Fruit fly (Drosophila melanogaster) whole organism: ENCODE results near the gene Neto.

Source experiments
- CG8478 ChIP-seq: fragments of >200 bp; optimal IDR thresholded peaks from 2 replicates; lab custom pipeline; 2018; ENCODE audit warnings: inconsistent platforms
- Dll ChIP-seq: fragments of >200 bp; optimal IDR thresholded peaks from 2 replicates; lab custom pipeline; 2017
- EcR ChIP-seq, 2 experiments: fragments of >200 bp; optimal IDR thresholded peaks; 2 replicates each; lab custom pipeline; 2017; ENCODE audit warnings: missing biosample characterization in 2 of 2, missing genetic modification characterization in 2 of 2, missing genetic modification reagents in 2 of 2
- pan ChIP-seq: fragments of >200 bp; optimal IDR thresholded peaks from 2 replicates; lab custom pipeline; 2017
- psq ChIP-seq: fragments of >200 bp; optimal IDR thresholded peaks from 2 replicates; lab custom pipeline; 2017
- usp ChIP-seq: fragments of >200 bp; optimal IDR thresholded peaks from 2 replicates; lab custom pipeline; 2017; ENCODE audit warnings: missing biosample characterization, missing genetic modification characterization, mixed read lengths

Neto gene

DNA sequence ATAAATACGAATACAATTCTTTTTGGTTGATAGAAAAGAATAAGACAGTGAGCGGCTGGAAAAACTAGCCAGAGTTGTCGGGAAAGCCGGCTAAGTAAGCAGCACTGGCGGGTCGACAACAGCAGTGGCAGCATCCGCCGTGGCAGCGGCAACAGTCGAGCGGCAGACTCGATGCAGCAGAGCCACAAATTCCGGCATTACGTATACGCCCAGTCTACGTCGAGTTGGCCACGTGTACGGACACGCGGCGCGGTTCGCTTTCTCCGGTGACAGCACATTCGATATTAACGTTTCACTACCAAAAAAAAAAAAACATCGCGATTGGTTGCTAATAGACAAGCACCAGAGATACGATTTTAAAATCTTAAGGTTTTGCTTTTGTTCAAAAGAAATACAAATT is at the start of gene Neto:
Gene Neto, plus strand, starts transcription at position 209 of the 400 bp plus-strand sequence.
- TF ChIP-seq Dll (lab: Kevin White, UChicago) (no peak), CG8478 (no peak), pan (lab: Kevin White, UChicago) (no peak), usp (GFP tag; lab: Kevin White, UChicago) (no peak), EcR (GFP tag; optimal IDR thresholded peaks at IDR 0.05; lab: Kevin White, UChicago) (no peak), psq (no peak)

DNA sequence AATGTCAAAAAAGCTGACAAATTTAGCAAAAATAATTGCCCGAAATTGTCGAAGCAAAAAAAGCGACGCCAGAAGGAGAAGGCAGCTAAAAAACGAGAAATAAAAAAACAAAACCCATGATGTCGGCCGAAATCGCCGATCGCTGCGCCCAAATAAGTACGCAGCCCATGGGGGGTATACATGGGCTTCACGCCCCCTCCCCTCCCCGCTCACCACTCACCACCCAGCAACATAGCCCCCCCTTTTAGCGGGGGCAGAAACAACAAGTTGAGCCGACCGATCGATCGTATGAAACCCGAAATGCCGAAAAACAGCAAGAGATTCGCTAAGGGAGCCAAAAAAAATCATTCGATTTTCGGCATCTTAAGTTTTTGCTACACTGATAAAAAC is 49.7 kb upstream of the Neto start:
- no peak for TF ChIP-seq CG8478
- TF ChIP-seq pan (lab: Kevin White, UChicago), result no peak
- TF ChIP-seq usp (GFP tag; lab: Kevin White, UChicago), result no peak

DNA sequence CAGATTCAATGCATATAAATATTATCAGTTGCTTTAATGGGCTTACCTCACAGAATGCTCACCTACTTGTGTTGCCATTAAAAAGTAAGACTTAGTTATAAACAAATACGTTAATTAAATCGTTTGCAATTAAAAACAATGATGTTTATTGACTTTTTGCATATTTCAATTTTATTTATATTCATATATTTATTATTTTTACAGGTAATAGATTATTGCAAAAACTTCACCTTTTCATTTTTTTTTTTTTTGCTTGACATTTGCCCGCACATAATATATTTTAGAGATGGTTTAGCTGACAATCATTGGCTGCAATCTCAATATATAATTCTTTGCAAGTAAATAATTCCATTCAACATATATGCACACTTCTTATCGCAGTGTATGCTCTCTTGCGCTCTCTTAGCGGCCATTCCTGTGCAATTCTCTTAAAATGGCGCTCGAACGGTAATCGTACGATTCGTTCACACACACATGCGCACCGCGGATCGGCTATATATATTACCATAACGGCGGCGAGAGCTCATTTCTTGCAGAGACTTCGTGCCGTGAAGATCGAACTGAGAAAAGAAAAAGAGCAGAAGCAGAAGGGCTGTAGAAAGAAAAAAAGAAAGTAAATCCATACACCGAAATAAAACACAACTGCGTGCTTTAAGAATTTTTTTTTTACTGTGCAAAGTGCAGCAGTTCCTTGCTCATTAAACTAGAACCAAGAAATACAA is 49.2 kb upstream of the Neto start, which contains the start of gene Bcat:
Gene Bcat, plus strand, starts transcription at position 522 of the 722 bp plus-strand sequence.
- TF ChIP-seq Dll (lab: Kevin White, UChicago) (no peak), usp (GFP tag; lab: Kevin White, UChicago) (no peak), pan (lab: Kevin White, UChicago) (no peak), CG8478 (no peak), psq (no peak), EcR (GFP tag; optimal IDR thresholded peaks at IDR 0.05; lab: Kevin White, UChicago) (no peak)

DNA sequence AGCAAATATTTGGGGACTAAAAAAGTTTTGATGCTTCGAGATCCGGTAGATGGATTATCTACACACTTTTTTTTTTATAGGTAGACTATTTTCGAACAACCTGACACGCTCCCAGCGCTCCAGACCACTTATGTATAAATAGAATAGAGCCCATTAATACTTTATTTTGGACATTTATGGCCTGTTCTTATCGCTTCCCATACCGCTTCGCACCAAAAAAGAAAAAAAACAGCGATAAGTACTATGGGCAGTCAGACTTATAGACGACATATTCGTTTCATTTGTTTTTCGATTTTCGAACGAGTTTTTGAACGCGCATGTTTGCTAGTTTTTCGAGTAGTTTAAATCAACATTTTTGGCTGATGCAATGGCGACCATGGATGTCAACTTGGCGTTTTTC is 48.1 kb upstream of the Neto start:
- TF ChIP-seq psq (no peak), EcR (GFP tag; optimal IDR thresholded peaks at IDR 0.05; lab: Kevin White, UChicago) (no peak), pan (lab: Kevin White, UChicago) (no peak), CG8478 (no peak), Dll (lab: Kevin White, UChicago) (no peak), usp (GFP tag; lab: Kevin White, UChicago) (no peak)

DNA sequence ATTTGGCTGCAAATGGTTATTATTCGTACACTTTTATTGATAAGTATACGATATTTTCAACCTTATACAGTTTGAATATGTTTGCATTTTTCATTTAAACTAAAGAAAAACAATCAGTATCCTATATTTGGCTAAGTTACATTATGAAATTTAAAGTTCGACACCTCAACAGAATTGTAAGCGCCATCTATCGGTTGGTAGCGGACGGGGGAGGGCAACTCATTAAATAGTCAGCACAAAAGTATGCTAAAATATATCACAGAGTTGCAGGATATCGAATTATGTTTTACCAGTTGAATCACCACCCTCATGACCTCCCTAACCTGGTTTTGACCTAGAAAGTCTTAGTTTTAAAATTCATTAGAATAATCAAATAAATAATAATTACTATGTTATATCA is 44.5 kb upstream of the Neto start:
- TF ChIP-seq Dll (lab: Kevin White, UChicago) (no peak), pan (lab: Kevin White, UChicago) (no peak), psq (no peak), usp (GFP tag; lab: Kevin White, UChicago) (no peak), EcR (GFP tag; optimal IDR thresholded peaks at IDR 0.05; lab: Kevin White, UChicago) (no peak), CG8478 (no peak)

DNA sequence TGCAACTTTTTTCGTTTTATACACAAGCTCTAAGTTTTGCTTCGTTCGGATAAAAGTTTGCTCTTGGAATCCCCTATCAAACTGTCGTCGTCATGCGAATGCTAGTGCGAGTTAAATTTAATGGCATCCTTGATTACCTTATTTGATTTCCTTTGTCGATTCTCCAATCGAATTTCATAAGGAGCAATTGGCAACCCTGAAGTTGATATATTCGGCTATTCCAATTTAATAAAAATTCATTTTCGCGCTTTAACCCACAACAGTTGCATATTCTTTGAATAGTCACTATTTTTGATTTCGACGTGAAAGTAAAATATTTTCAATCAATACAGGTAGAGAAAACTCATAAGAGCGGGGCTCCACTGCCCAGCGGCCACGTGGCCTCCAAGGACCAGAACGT is 42.9 kb upstream of the Neto start, which contains the start of gene CG12725:
Gene CG12725, minus strand, starts transcription at position 101 of the 400 bp plus-strand sequence.
- TF ChIP-seq psq, result no peak
- no peak for TF ChIP-seq pan (lab: Kevin White, UChicago)
- no peak for TF ChIP-seq EcR (GFP tag; optimal IDR thresholded peaks at IDR 0.05; lab: Kevin White, UChicago)

DNA sequence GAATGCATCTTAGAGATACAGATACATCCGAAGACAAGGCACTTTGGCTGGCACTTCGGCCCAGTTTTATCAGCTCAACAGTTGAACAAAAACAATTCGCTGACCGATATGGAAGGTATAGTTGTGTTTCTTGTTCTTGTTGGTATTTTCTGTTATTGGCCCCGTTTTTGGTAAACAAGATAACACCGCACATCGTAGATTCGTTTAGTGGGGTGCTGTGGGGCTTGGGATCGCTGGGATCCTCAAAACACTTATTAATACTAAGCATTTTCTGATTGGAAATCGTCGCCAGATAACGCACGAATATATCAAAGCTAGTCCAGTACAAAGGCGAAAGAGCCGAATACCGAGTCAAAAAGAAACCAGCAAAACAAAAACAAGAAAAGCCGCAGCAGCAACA is 42.1 kb upstream of the Neto start:
- no peak for TF ChIP-seq usp (GFP tag; lab: Kevin White, UChicago)
- no peak for TF ChIP-seq EcR (GFP tag; optimal IDR thresholded peaks at IDR 0.05; lab: Kevin White, UChicago)
- no peak for TF ChIP-seq CG8478
- no peak for TF ChIP-seq pan (lab: Kevin White, UChicago)
- no peak for TF ChIP-seq psq
- no peak for TF ChIP-seq Dll (lab: Kevin White, UChicago)

DNA sequence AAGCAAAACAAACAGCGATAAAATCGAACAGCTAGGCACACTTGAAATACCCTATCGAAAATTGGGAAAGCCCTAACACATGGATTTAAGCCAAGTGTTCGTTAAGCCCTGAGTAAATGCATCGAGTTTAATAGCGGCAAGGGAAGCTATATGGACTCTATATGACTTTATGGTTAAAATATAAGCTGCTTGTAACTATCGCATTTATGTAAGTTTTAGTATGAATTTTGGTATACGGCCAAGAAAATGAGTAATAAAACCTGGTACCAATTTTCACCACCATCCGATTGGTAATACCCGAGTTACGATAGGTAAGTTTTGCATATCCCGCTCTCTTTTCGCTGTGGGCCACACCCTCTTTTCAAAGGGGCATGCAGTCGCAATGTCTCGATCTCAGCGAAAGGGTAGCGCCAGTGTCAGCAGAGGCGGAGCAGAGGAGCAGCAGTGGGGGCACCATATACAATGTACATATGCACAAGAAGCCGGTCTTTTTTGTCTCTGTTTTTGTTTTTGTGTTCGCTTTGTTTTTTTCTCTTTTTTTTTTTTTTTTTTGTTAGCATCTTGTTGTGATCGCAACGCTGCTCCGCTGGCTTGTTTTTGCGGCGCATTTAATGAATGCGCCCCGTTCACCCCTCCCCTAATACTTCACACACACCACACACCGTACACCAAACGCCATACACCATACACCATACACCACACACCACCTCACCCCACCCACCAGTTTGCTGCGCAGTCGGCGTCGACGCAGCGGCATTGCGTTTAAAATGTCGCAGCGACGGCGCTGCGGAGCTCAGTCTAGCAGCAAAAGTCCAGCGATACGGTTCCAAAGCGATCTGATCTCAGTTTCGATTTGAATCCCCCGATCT is 41.5 kb upstream of the Neto start, which contains the start of gene GstT4:
Gene GstT4, plus strand, starts transcription at position 788 of the 869 bp plus-strand sequence.
- TF ChIP-seq EcR (GFP tag; optimal IDR thresholded peaks at IDR 0.05; lab: Kevin White, UChicago) (no peak), Dll (lab: Kevin White, UChicago) (no peak), usp (GFP tag; lab: Kevin White, UChicago) (no peak), psq (no peak), CG8478 (no peak), pan (lab: Kevin White, UChicago) (no peak)

DNA sequence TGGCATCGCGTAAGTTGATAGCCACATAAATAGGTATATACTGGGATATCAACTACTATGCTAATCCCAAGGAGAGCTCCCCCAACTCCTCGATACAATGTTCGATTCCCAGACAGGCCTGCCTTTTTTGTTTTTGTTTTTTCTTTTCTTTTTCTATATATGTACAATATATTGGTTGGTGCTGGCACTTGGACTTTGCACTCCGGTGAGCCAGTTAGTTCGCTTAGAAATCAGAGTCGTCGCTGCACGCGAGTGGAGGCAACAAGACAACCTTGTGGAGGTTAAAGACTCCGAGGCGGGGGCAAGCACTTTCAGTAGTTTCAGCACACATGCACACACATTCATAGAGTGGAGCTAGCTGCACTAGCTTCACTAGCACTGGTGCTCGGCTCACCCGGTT is 39.4 kb upstream of the Neto start:
- TF ChIP-seq CG8478 (no peak), Dll (lab: Kevin White, UChicago) (no peak), psq (no peak), usp (GFP tag; lab: Kevin White, UChicago) (no peak), pan (lab: Kevin White, UChicago) (no peak), EcR (GFP tag; optimal IDR thresholded peaks at IDR 0.05; lab: Kevin White, UChicago) (no peak)

DNA sequence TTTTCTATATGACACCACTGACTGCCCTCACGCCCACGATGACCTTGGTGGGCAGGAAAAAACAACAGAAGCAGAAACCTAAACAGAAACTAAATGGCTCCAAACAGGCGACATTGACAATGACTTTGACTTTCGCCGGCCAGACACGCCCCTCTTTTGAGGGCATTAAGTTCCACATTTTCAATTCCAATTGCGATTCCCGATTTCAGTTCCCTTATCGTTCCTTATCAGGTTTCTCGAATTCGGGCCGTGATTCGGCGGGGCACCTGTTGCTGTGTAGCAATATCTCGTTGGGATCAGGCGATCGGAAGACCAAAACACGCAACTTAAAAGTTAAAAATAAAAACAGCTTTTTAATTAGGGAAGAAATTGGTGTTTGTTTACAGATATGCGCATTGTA is 38.0 kb upstream of the Neto start:
- TF ChIP-seq CG8478 (no peak), usp (GFP tag; lab: Kevin White, UChicago) (no peak), Dll (lab: Kevin White, UChicago) (no peak), pan (lab: Kevin White, UChicago) (no peak), psq (no peak), EcR (GFP tag; optimal IDR thresholded peaks at IDR 0.05; lab: Kevin White, UChicago) (no peak)

DNA sequence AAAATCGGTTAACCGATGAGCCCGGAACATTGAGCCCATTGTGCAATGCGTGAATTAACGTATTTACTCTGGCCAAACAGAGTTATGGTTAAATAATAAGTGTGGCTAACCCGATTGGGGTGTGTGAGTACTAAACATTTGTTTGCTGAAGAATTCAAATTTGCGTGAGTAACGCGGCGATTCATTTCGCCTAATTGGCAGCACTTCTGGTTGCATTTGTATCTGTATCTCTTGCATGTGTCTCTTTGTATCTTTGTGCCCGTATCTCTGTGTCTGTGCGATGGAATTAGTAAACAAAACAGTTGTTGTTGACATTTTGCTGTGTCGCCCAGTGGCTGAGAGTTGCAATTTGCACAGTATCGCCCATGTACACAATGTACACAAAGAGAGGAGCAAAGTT is 34.8 kb upstream of the Neto start:
- TF ChIP-seq CG8478, result no peak
- no peak for TF ChIP-seq Dll (lab: Kevin White, UChicago)
- no peak for TF ChIP-seq pan (lab: Kevin White, UChicago)
- TF ChIP-seq usp (GFP tag; lab: Kevin White, UChicago), result no peak
- no peak for TF ChIP-seq psq
- TF ChIP-seq EcR (GFP tag; optimal IDR thresholded peaks at IDR 0.05; lab: Kevin White, UChicago), result no peak
